Fruit fly (Drosophila melanogaster) whole organism, embryonic: ENCODE results near the gene CG44362.
A peak's percentile ranks its signal among the peaks of the same experiment; 100 is the strongest.

Source experiments
- Atf-2 ChIP-seq: fragments of 200-800 bp; sonication (Bioruptor generic); optimal IDR thresholded peaks from 2 replicates; lab custom pipeline; 2016; ENCODE audit warnings: missing biosample characterization, missing genetic modification characterization
- Atf3 ChIP-seq: fragments of 200-800 bp; sonication (Bioruptor generic); optimal IDR thresholded peaks from 3 replicates; lab custom pipeline; 2016; ENCODE audit warnings: missing biosample characterization, missing genetic modification characterization
- Awh ChIP-seq: fragments of 200-800 bp; sonication (Bioruptor generic); IDR thresholded peaks from 2 replicates; pipeline ENCODE4, ENCODE4 v1.3.6; 2022; ENCODE audit warnings: missing biosample characterization, missing genetic modification characterization
- CG10274 ChIP-seq: fragments of 200-800 bp; sonication (Bioruptor generic); optimal IDR thresholded peaks from 3 replicates; lab custom pipeline; 2017; ENCODE audit warnings: missing biosample characterization, mild to moderate bottlenecking, missing genetic modification characterization
- CG13624 ChIP-seq: fragments of 200-800 bp; sonication (Bioruptor generic); optimal IDR thresholded peaks from 2 replicates; lab custom pipeline; 2016; ENCODE audit warnings: missing biosample characterization, missing genetic modification characterization
- CG15601 ChIP-seq: fragments of 200-800 bp; sonication (Bioruptor generic); optimal IDR thresholded peaks from 3 replicates; lab custom pipeline; 2019; ENCODE audit warnings: missing biosample characterization, mild to moderate bottlenecking, missing genetic modification characterization, moderate library complexity
- CG16863 ChIP-seq: fragments of 200-800 bp; sonication (Bioruptor generic); optimal IDR thresholded peaks from 3 replicates; lab custom pipeline; 2016; ENCODE audit warnings: missing biosample characterization, missing genetic modification characterization
- CG17186 ChIP-seq: fragments of 200-800 bp; sonication (Bioruptor generic); optimal IDR thresholded peaks from 3 replicates; lab custom pipeline; 2017; ENCODE audit warnings: missing biosample characterization, missing genetic modification reagents, missing genetic modification characterization
- CG2202 ChIP-seq: fragments of 200-800 bp; sonication (Bioruptor generic); optimal IDR thresholded peaks from 2 replicates; lab custom pipeline; 2018; ENCODE audit warnings: missing biosample characterization, mild to moderate bottlenecking, missing genetic modification characterization
- CG32767 ChIP-seq: fragments of 200-800 bp; sonication (Bioruptor generic); IDR thresholded peaks from 2 replicates; pipeline ENCODE4 v1.3.6; 2022; ENCODE audit warnings: missing biosample characterization, missing genetic modification characterization
- CG34376 ChIP-seq: fragments of 200-800 bp; sonication (Bioruptor generic); optimal IDR thresholded peaks from 2 replicates; lab custom pipeline; 2018; ENCODE audit warnings: missing biosample characterization, mild to moderate bottlenecking, missing genetic modification characterization
- CG3847 ChIP-seq: fragments of 200-800 bp; sonication (Bioruptor generic); IDR thresholded peaks from 2 replicates; pipeline ENCODE4 v1.3.6; 2022; ENCODE audit warnings: missing biosample characterization, missing genetic modification characterization
- CG4404 ChIP-seq: fragments of 200-800 bp; sonication (Bioruptor generic); IDR thresholded peaks from 2 replicates; pipeline ENCODE4 v1.3.6; 2022; ENCODE audit warnings: missing biosample characterization, missing genetic modification characterization
- CG4707 ChIP-seq: fragments of 200-800 bp; sonication (Bioruptor generic); optimal IDR thresholded peaks from 2 replicates; lab custom pipeline; 2018; ENCODE audit warnings: missing biosample characterization, mild to moderate bottlenecking, missing genetic modification characterization, moderate library complexity
- CG4820 ChIP-seq: fragments of 200-800 bp; sonication (Bioruptor generic); optimal IDR thresholded peaks from 3 replicates; lab custom pipeline; 2016; ENCODE audit warnings: missing biosample characterization, missing genetic modification characterization
- CG6272 ChIP-seq: fragments of 200-800 bp; sonication (Bioruptor generic); IDR thresholded peaks from 2 replicates; pipeline ENCODE4 v1.3.6; 2022; ENCODE audit warnings: missing biosample characterization, missing genetic modification characterization
- CG6791 ChIP-seq: fragments of 200-800 bp; sonication (Bioruptor generic); IDR thresholded peaks from 3 replicates; pipeline ENCODE4 v1.3.6; 2022; ENCODE audit warnings: missing biosample characterization, missing genetic modification characterization; ENCODE audit not compliant: partially characterized antibody
- CoRest ChIP-seq: fragments of 200-800 bp; sonication (Bioruptor generic); optimal IDR thresholded peaks from 3 replicates; lab custom pipeline; 2018; ENCODE audit warnings: missing biosample characterization, mild to moderate bottlenecking, missing genetic modification characterization, moderate library complexity
- Dip2 ChIP-seq: fragments of 200-800 bp; sonication (Bioruptor generic); IDR thresholded peaks from 2 replicates; pipeline ENCODE4 v1.3.6; 2022; ENCODE audit warnings: missing biosample characterization, missing genetic modification characterization
- Mes4 ChIP-seq: fragments of 200-800 bp; sonication (Bioruptor generic); optimal IDR thresholded peaks from 2 replicates; lab custom pipeline; 2016; ENCODE audit warnings: missing biosample characterization, missing genetic modification characterization
- Myb ChIP-seq: fragments of 200-800 bp; sonication (Bioruptor generic); optimal IDR thresholded peaks from 2 replicates; lab custom pipeline; 2016; ENCODE audit warnings: missing biosample characterization, missing genetic modification characterization
- NK7.1 ChIP-seq: fragments of 200-800 bp; sonication (Bioruptor generic); optimal IDR thresholded peaks from 3 replicates; lab custom pipeline; 2016; ENCODE audit warnings: missing biosample characterization, missing genetic modification characterization
- Oli ChIP-seq: fragments of 200-800 bp; sonication (Bioruptor generic); optimal IDR thresholded peaks from 2 replicates; lab custom pipeline; 2018; ENCODE audit warnings: missing biosample characterization, mild to moderate bottlenecking, missing genetic modification characterization, moderate library complexity
- Ravus ChIP-seq: fragments of 200-800 bp; sonication (Bioruptor generic); IDR thresholded peaks from 2 replicates; pipeline ENCODE4 v1.3.6; 2022; ENCODE audit warnings: missing biosample characterization, missing genetic modification characterization
- Sry-δ ChIP-seq: fragments of 200-800 bp; sonication (Bioruptor generic); optimal IDR thresholded peaks from 2 replicates; lab custom pipeline; 2016; ENCODE audit warnings: missing biosample characterization, missing genetic modification characterization
- Xbp1 ChIP-seq: fragments of 200-800 bp; sonication (Bioruptor generic); optimal IDR thresholded peaks from 3 replicates; lab custom pipeline; 2016; ENCODE audit warnings: missing biosample characterization, mild to moderate bottlenecking, missing genetic modification characterization
- Xrp1 ChIP-seq: fragments of 200-800 bp; sonication (Bioruptor generic); IDR thresholded peaks from 2 replicates; pipeline ENCODE4 v1.3.6; 2022; ENCODE audit warnings: missing biosample characterization, missing genetic modification characterization
- amos ChIP-seq: fragments of 200-800 bp; sonication (Bioruptor generic); IDR thresholded peaks from 2 replicates; pipeline ENCODE4 v1.3.6; 2022; ENCODE audit warnings: missing biosample characterization, missing genetic modification characterization; ENCODE audit not compliant: partially characterized antibody
- chm ChIP-seq: fragments of 200-800 bp; sonication (Bioruptor generic); IDR thresholded peaks from 2 replicates; pipeline ENCODE4 v1.3.6; 2022; ENCODE audit warnings: missing biosample characterization, missing genetic modification characterization
- dimm ChIP-seq: fragments of 200-800 bp; sonication (Bioruptor generic); IDR thresholded peaks from 2 replicates; pipeline ENCODE4 v1.3.6; 2022; ENCODE audit warnings: missing biosample characterization, missing genetic modification characterization
- fu2 ChIP-seq: fragments of 200-800 bp; sonication (Bioruptor generic); optimal IDR thresholded peaks from 2 replicates; lab custom pipeline; 2016; ENCODE audit warnings: missing biosample characterization, missing genetic modification characterization
- gro ChIP-seq: fragments of 200-800 bp; sonication (Bioruptor generic); optimal IDR thresholded peaks from 2 replicates; lab custom pipeline; 2016; ENCODE audit warnings: missing biosample characterization, missing genetic modification characterization
- gsb ChIP-seq: fragments of 200-800 bp; sonication (Bioruptor generic); IDR thresholded peaks from 2 replicates; pipeline ENCODE4 v1.3.6; 2022; ENCODE audit warnings: missing biosample characterization, missing genetic modification characterization
- inv ChIP-seq: fragments of 200-800 bp; sonication (Bioruptor generic); IDR thresholded peaks from 2 replicates; pipeline ENCODE4 v1.3.6; 2022; ENCODE audit warnings: missing biosample characterization, missing genetic modification characterization; ENCODE audit not compliant: partially characterized antibody
- klu ChIP-seq: fragments of 200-800 bp; sonication (Bioruptor generic); IDR thresholded peaks from 2 replicates; pipeline ENCODE4 v1.3.6; 2022; ENCODE audit warnings: missing biosample characterization, missing genetic modification characterization
- lab ChIP-seq: fragments of 200-800 bp; sonication (Bioruptor generic); optimal IDR thresholded peaks from 3 replicates; lab custom pipeline; 2017; ENCODE audit warnings: missing biosample characterization, missing genetic modification characterization, mild to moderate bottlenecking, moderate library complexity, missing genetic modification reagents
- lola ChIP-seq, 3 experiments: fragments of >200 bp in 2 of 3; fragments of 200-800 bp in 1 of 3; sonication (Bioruptor generic) in 1 of 3; optimal IDR thresholded peaks; 2 replicates each; lab custom pipeline; 2017 to 2019; ENCODE audit warnings: missing biosample characterization in 3 of 3, missing genetic modification characterization in 3 of 3, mild to moderate bottlenecking in 1 of 3, moderate library complexity in 1 of 3
- nerfin-2 ChIP-seq: fragments of 200-800 bp; sonication (Bioruptor generic); IDR thresholded peaks from 2 replicates; pipeline ENCODE4 v1.3.6; 2022; ENCODE audit warnings: missing biosample characterization, missing genetic modification characterization; ENCODE audit not compliant: partially characterized antibody
- onecut ChIP-seq: fragments of 200-800 bp; sonication (Bioruptor generic); IDR thresholded peaks from 2 replicates; pipeline ENCODE4 v1.3.6; 2022; ENCODE audit warnings: missing biosample characterization, missing genetic modification characterization
- pb ChIP-seq: fragments of 200-800 bp; sonication (Bioruptor generic); optimal IDR thresholded peaks from 3 replicates; lab custom pipeline; 2016; ENCODE audit warnings: missing biosample characterization, missing genetic modification characterization
- pfk ChIP-seq: fragments of 200-800 bp; sonication (Bioruptor generic); optimal IDR thresholded peaks from 2 replicates; lab custom pipeline; 2018; ENCODE audit warnings: missing biosample characterization, mild to moderate bottlenecking, missing genetic modification characterization, moderate library complexity
- pum ChIP-seq: fragments of 200-800 bp; sonication (Bioruptor generic); optimal IDR thresholded peaks from 2 replicates; lab custom pipeline; 2016; ENCODE audit warnings: missing biosample characterization, missing genetic modification characterization
- sens ChIP-seq: fragments of 200-800 bp; sonication (Bioruptor generic); peaks from one replicate; lab custom pipeline; 2016; ENCODE audit warnings: missing biosample characterization, missing genetic modification characterization
- seq ChIP-seq: fragments of 200-800 bp; sonication (Bioruptor generic); IDR thresholded peaks from 2 replicates; pipeline ENCODE4 v1.3.6; 2022; ENCODE audit warnings: missing biosample characterization, missing genetic modification characterization
- tap ChIP-seq: fragments of 200-800 bp; optimal IDR thresholded peaks from 3 replicates; lab custom pipeline; 2019; ENCODE audit warnings: missing biosample characterization, mild to moderate bottlenecking, missing genetic modification characterization, moderate library complexity
- tup ChIP-seq: fragments of 200-800 bp; sonication (Bioruptor generic); optimal IDR thresholded peaks from 2 replicates; lab custom pipeline; 2016; ENCODE audit warnings: missing biosample characterization, mild to moderate bottlenecking, missing genetic modification characterization, moderate library complexity
- unc-4 ChIP-seq: fragments of 200-800 bp; sonication (Bioruptor generic); IDR thresholded peaks from 2 replicates; pipeline ENCODE4 v1.3.6; 2022; ENCODE audit warnings: missing biosample characterization, missing genetic modification characterization; ENCODE audit not compliant: partially characterized antibody
- zen2 ChIP-seq: fragments of 200-800 bp; sonication (Bioruptor generic); IDR thresholded peaks from 3 replicates; pipeline ENCODE4 v1.3.6; 2022; ENCODE audit warnings: missing biosample characterization, missing genetic modification characterization; ENCODE audit not compliant: partially characterized antibody
- zf30C ChIP-seq: fragments of 200-800 bp; sonication (Bioruptor generic); optimal IDR thresholded peaks from 3 replicates; lab custom pipeline; 2018; ENCODE audit warnings: missing biosample characterization, mild to moderate bottlenecking, missing genetic modification characterization
- zfh1 ChIP-seq: fragments of 200-800 bp; sonication (Bioruptor generic); IDR thresholded peaks from 3 replicates; pipeline ENCODE4 v1.3.6; 2022; ENCODE audit warnings: missing biosample characterization, missing genetic modification characterization

Gene CG44362

dm6 chr3L:11408282-11409047 lies 11.1 kb downstream of the CG44362 start (continued):
- TF ChIP-seq Xrp1 (GFP tag; lab: Robert Waterston, UW) (peak; percentile 56), seq (peak; percentile 46; the same call in 1 of the 2 replicates), tup (GFP tag; lab: Kevin White, UChicago) (no peak), CG4404 (GFP tag; lab: Robert Waterston, UW) (no peak), lola (GFP tag; optimal IDR thresholded peaks at IDR 0.05; lab: Kevin White, UChicago) (peak in 1 of 3 experiments; percentile 15), CG34376 (no peak), CG10274 (GFP tag; lab: Kevin White, UChicago) (peak; percentile 10), Ravus (GFP tag; lab: Robert Waterston, UW) (no peak), gsb (GFP tag; lab: Robert Waterston, UW) (no peak), CoRest (tag; lab: Kevin White, UChicago) (peak; percentile 47), pfk (GFP tag; lab: Kevin White, UChicago) (no peak), CG4820 (peak; percentile 42), CG17186 (GFP tag; lab: Kevin White, UChicago) (no peak), zen2 (no peak), onecut (GFP tag; lab: Robert Waterston, UW) (no peak; the same call in 1 of the 2 replicates), inv (GFP tag; lab: Robert Waterston, UW) (no peak), Dip2 (GFP tag; lab: Robert Waterston, UW) (no peak), dimm (GFP tag; lab: Robert Waterston, UW) (no peak), Awh (0 out of 2 replicates have a peak, but pooled peaks have one; percentile 40), Atf-2 (GFP tag; lab: Kevin White, UChicago) (peak; percentile 1), pb (GFP tag; lab: Kevin White, UChicago) (no peak), amos (no peak), klu (GFP tag; lab: Robert Waterston, UW) (no peak), Myb (GFP tag; lab: Kevin White, UChicago) (no peak), Mes4 (GFP tag; lab: Kevin White, UChicago) (no peak), CG2202 (tag; lab: Kevin White, UChicago) (no peak), nerfin-2 (GFP tag; lab: Robert Waterston, UW) (no peak), CG6791 (GFP tag; lab: Robert Waterston, UW) (no peak), lab (GFP tag; lab: Kevin White, UChicago) (peak; percentile 13), unc-4 (GFP tag; lab: Robert Waterston, UW) (no peak), CG15601 (tag; lab: Kevin White, UChicago) (no peak), CG32767 (GFP tag; lab: Robert Waterston, UW) (no peak), pum (GFP tag; lab: Kevin White, UChicago) (peak; percentile 13), zf30C (GFP tag; lab: Kevin White, UChicago) (peak; percentile 18), Atf3 (GFP tag; lab: Kevin White, UChicago) (no peak), Sry-δ (GFP tag; lab: Kevin White, UChicago) (no peak), fu2 (GFP tag; lab: Kevin White, UChicago) (no peak), Xbp1 (GFP tag; lab: Kevin White, UChicago) (peak; percentile 41), CG4707 (GFP tag; lab: Kevin White, UChicago) (no peak), sens (GFP tag; lab: Kevin White, UChicago) (peak; percentile 91), CG13624 (GFP tag; lab: Kevin White, UChicago) (peak; percentile 24), gro (GFP tag; lab: Kevin White, UChicago) (peak; percentile 16), CG6272 (GFP tag; lab: Robert Waterston, UW) (no peak), zfh1 (no peak), Oli (tag; lab: Kevin White, UChicago) (peak; percentile 52), NK7.1 (GFP tag; lab: Kevin White, UChicago) (peak; percentile 27), CG3847 (no peak), tap (tag; lab: Kevin White, UChicago) (peak; percentile 33), chm (no peak), CG16863 (GFP tag; lab: Kevin White, UChicago) (no peak)
